Worm (Caenorhabditis elegans): ENCODE measurements around the gene adt-1.

DNA sequence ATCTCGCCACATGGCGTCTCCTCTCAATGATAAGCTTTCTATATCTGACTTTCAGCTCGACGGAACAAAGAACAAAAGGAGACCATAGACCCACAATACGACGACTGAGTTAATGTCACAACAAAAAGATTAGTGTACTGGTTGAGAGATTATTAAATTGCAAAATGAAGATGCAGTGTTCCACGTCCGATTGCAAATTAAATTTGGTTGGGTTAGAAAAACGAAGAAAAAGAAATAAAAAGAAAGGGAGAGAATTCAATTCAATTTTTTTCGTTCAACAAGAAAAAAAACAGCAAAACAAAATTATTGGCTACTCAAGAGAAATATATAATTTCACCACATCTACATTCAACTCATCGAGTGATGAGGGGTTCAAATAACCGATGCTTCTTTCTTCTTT is 47.2 kb upstream of the adt-1 start:
- no peak for TF ChIP-seq ztf-11 (tag; optimal IDR thresholded peaks at IDR 0.05)
- TF ChIP-seq pha-4 (tag; optimal IDR thresholded peaks at IDR 0.05), result no peak
- no peak for TF ChIP-seq elt-3 (tag; optimal IDR thresholded peaks at IDR 0.05)
- no peak for TF ChIP-seq unc-39 (tag; optimal IDR thresholded peaks at IDR 0.05)
- no peak for TF ChIP-seq nhr-237 (tag; optimal IDR thresholded peaks at IDR 0.05)
- TF ChIP-seq sptf-1 (tag; optimal IDR thresholded peaks at IDR 0.05), result no peak
- TF ChIP-seq zip-8 (tag; optimal IDR thresholded peaks at IDR 0.05), result no peak
- TF ChIP-seq elt-1 (tag; optimal IDR thresholded peaks at IDR 0.05; ENCODE audit: borderline replicate concordance, insufficient read depth), result no peak
- no peak for TF ChIP-seq bed-3 (GFP tag; optimal IDR thresholded peaks at IDR 0.05)
- TF ChIP-seq blmp-1 (tag; optimal IDR thresholded peaks at IDR 0.05), result no peak
- TF ChIP-seq ces-1 (GFP tag; optimal IDR thresholded peaks at IDR 0.05), result peak; percentile 54
